Fruit fly (Drosophila melanogaster) whole organism, embryonic: ENCODE data around the gene ast.
A peak's percentile ranks its signal among the peaks of the same experiment; 100 is the strongest.

Source experiments
- CG12219 ChIP-seq: fragments of 200-800 bp; sonication (Bioruptor generic); optimal IDR thresholded peaks from 3 replicates; lab custom pipeline; 2018; ENCODE audit warnings: missing biosample characterization, mild to moderate bottlenecking, missing genetic modification characterization
- CG15479 ChIP-seq: fragments of 200-800 bp; sonication (Bioruptor generic); optimal IDR thresholded peaks from 3 replicates; lab custom pipeline; 2019; ENCODE audit warnings: missing biosample characterization, mild to moderate bottlenecking, missing genetic modification characterization, moderate library complexity
- CG16815 ChIP-seq: fragments of 200-800 bp; sonication (Bioruptor generic); optimal IDR thresholded peaks from 3 replicates; lab custom pipeline; 2017; ENCODE audit warnings: missing biosample characterization, mild to moderate bottlenecking, missing genetic modification characterization
- CG17912 ChIP-seq: fragments of 200-800 bp; sonication (Bioruptor generic); optimal IDR thresholded peaks from 2 replicates; lab custom pipeline; 2018; ENCODE audit warnings: missing biosample characterization, mild to moderate bottlenecking, missing genetic modification characterization
- CG2199 ChIP-seq: fragments of 200-800 bp; sonication (Bioruptor generic); IDR thresholded peaks from 3 replicates; pipeline ENCODE4 v1.3.6; 2022; ENCODE audit warnings: missing biosample characterization, missing genetic modification characterization
- CG32767 ChIP-seq: fragments of 200-800 bp; sonication (Bioruptor generic); IDR thresholded peaks from 2 replicates; pipeline ENCODE4 v1.3.6; 2022; ENCODE audit warnings: missing biosample characterization, missing genetic modification characterization
- CG3407 ChIP-seq: fragments of 200-800 bp; sonication (Bioruptor generic); optimal IDR thresholded peaks from 2 replicates; lab custom pipeline; 2018; ENCODE audit warnings: missing biosample characterization, mild to moderate bottlenecking, missing genetic modification characterization
- CG3847 ChIP-seq: fragments of 200-800 bp; sonication (Bioruptor generic); IDR thresholded peaks from 2 replicates; pipeline ENCODE4 v1.3.6; 2022; ENCODE audit warnings: missing biosample characterization, missing genetic modification characterization
- CG8290 ChIP-seq, 3 experiments: fragments of 200-800 bp; sonication (Bioruptor generic); optimal IDR thresholded peaks; 2 replicates each; lab custom pipeline; 2016 to 2019; ENCODE audit warnings: missing biosample characterization in 3 of 3, missing genetic modification characterization in 3 of 3, mild to moderate bottlenecking in 2 of 3, moderate library complexity in 1 of 3
- CoRest ChIP-seq: fragments of 200-800 bp; sonication (Bioruptor generic); optimal IDR thresholded peaks from 3 replicates; lab custom pipeline; 2018; ENCODE audit warnings: missing biosample characterization, mild to moderate bottlenecking, missing genetic modification characterization, moderate library complexity
- D ChIP-seq, 2 experiments: fragments of 200-800 bp in 1 of 2; fragments of >200 bp in 1 of 2; sonication (Bioruptor generic) in 1 of 2; optimal IDR thresholded peaks; 2 replicates in 1 of 2; 3 replicates in 1 of 2; lab custom pipeline; 2017; ENCODE audit warnings: mild to moderate bottlenecking in 1 of 2, missing biosample characterization in 1 of 2, missing genetic modification characterization in 1 of 2, missing genetic modification reagents in 1 of 2
- HmgZ ChIP-seq: fragments of 200-800 bp; sonication (Bioruptor generic); optimal IDR thresholded peaks from 2 replicates; lab custom pipeline; 2018; ENCODE audit warnings: missing biosample characterization, mild to moderate bottlenecking, missing genetic modification characterization
- NK7.1 ChIP-seq: fragments of 200-800 bp; sonication (Bioruptor generic); optimal IDR thresholded peaks from 3 replicates; lab custom pipeline; 2016; ENCODE audit warnings: missing biosample characterization, missing genetic modification characterization
- Xbp1 ChIP-seq: fragments of 200-800 bp; sonication (Bioruptor generic); optimal IDR thresholded peaks from 3 replicates; lab custom pipeline; 2016; ENCODE audit warnings: missing biosample characterization, mild to moderate bottlenecking, missing genetic modification characterization
- Xrp1 ChIP-seq: fragments of 200-800 bp; sonication (Bioruptor generic); IDR thresholded peaks from 2 replicates; pipeline ENCODE4 v1.3.6; 2022; ENCODE audit warnings: missing biosample characterization, missing genetic modification characterization
- ac ChIP-seq: fragments of 200-800 bp; sonication (Bioruptor generic); optimal IDR thresholded peaks from 3 replicates; lab custom pipeline; 2017; ENCODE audit warnings: missing biosample characterization, mild to moderate bottlenecking, missing genetic modification characterization
- ash1 ChIP-seq: fragments of 200-800 bp; sonication (Bioruptor generic); optimal IDR thresholded peaks from 2 replicates; lab custom pipeline; 2018; ENCODE audit warnings: missing biosample characterization, mild to moderate bottlenecking, missing genetic modification characterization
- cg ChIP-seq: fragments of 200-800 bp; sonication (Bioruptor generic); optimal IDR thresholded peaks from 3 replicates; lab custom pipeline; 2019; ENCODE audit warnings: missing biosample characterization, mild to moderate bottlenecking, missing genetic modification characterization, moderate library complexity
- dm ChIP-seq: fragments of 200-800 bp; sonication (Bioruptor generic); optimal IDR thresholded peaks from 3 replicates; lab custom pipeline; 2016; ENCODE audit warnings: missing biosample characterization, missing genetic modification characterization
- gce ChIP-seq: fragments of 200-800 bp; sonication (Bioruptor generic); IDR thresholded peaks from 3 replicates; pipeline ENCODE4 v1.3.6; 2022; ENCODE audit warnings: missing biosample characterization, missing genetic modification characterization
- grn ChIP-seq: fragments of 200-800 bp; sonication (Bioruptor generic); optimal IDR thresholded peaks from 3 replicates; lab custom pipeline; 2017; ENCODE audit warnings: missing biosample characterization, missing genetic modification characterization
- gsb-n ChIP-seq: fragments of 200-800 bp; sonication (Bioruptor generic); optimal IDR thresholded peaks from 3 replicates; lab custom pipeline; 2018; ENCODE audit warnings: missing biosample characterization, mild to moderate bottlenecking, missing genetic modification characterization
- insv ChIP-seq, 2 experiments: fragments of 200-800 bp; sonication (Bioruptor generic); optimal IDR thresholded peaks; 3 replicates each; lab custom pipeline; 2016 to 2018; ENCODE audit warnings: missing biosample characterization in 2 of 2, missing genetic modification characterization in 2 of 2
- kni ChIP-seq: fragments of 200-800 bp; sonication (Bioruptor generic); optimal IDR thresholded peaks from 3 replicates; lab custom pipeline; 2017; ENCODE audit warnings: mild to moderate bottlenecking, missing biosample characterization, missing genetic modification reagents, missing genetic modification characterization
- oc ChIP-seq: fragments of 200-800 bp; sonication (Bioruptor generic); optimal IDR thresholded peaks from 2 replicates; lab custom pipeline; 2018; ENCODE audit warnings: missing biosample characterization, mild to moderate bottlenecking, missing genetic modification characterization, moderate library complexity
- odd ChIP-seq: fragments of 200-800 bp; sonication (Bioruptor generic); optimal IDR thresholded peaks from 2 replicates; lab custom pipeline; 2017; ENCODE audit warnings: missing biosample characterization, mild to moderate bottlenecking, missing genetic modification characterization
- pan ChIP-seq, 4 experiments: fragments of >200 bp in 3 of 4; fragments of 200-800 bp in 1 of 4; sonication (Bioruptor generic) in 1 of 4; optimal IDR thresholded peaks in 3 of 4; IDR thresholded peaks in 1 of 4; 2 replicates each; pipeline versions ENCODE4 v1.3.6 to Lab custom; 2017 to 2022; ENCODE audit warnings: missing biosample characterization in 2 of 4, missing genetic modification characterization in 2 of 4, mixed read lengths in 1 of 4
- prd ChIP-seq, 3 experiments: fragments of >200 bp in 2 of 3; fragments of 200-800 bp in 1 of 3; sonication (Bioruptor generic) in 1 of 3; optimal IDR thresholded peaks in 2 of 3; IDR thresholded peaks in 1 of 3; 2 replicates in 2 of 3; 3 replicates in 1 of 3; pipeline versions ENCODE4 v1.3.6 to Lab custom; 2017 to 2022; ENCODE audit warnings: missing biosample characterization in 1 of 3, missing genetic modification characterization in 1 of 3
- pros ChIP-seq: fragments of 200-800 bp; sonication (Bioruptor generic); optimal IDR thresholded peaks from 3 replicates; lab custom pipeline; 2019; ENCODE audit warnings: missing biosample characterization, mild to moderate bottlenecking, missing genetic modification characterization, moderate library complexity
- row ChIP-seq: fragments of 200-800 bp; sonication (Bioruptor generic); IDR thresholded peaks from 3 replicates; pipeline ENCODE4 v1.3.6; 2022; ENCODE audit warnings: missing biosample characterization, missing genetic modification characterization
- sens ChIP-seq: fragments of 200-800 bp; sonication (Bioruptor generic); peaks from one replicate; lab custom pipeline; 2016; ENCODE audit warnings: missing biosample characterization, missing genetic modification characterization
- sisA ChIP-seq: fragments of 200-800 bp; sonication (Bioruptor generic); IDR thresholded peaks from 2 replicates; pipeline ENCODE4 v1.3.6; 2022; ENCODE audit warnings: missing biosample characterization, missing genetic modification characterization
- stc ChIP-seq: fragments of 200-800 bp; sonication (Bioruptor generic); IDR thresholded peaks from 2 replicates; pipeline ENCODE4 v1.3.6; 2022; ENCODE audit warnings: missing biosample characterization, missing genetic modification characterization
- tll ChIP-seq, 2 experiments: fragments of 200-800 bp in 1 of 2; fragments of >200 bp in 1 of 2; sonication (Bioruptor generic) in 1 of 2; optimal IDR thresholded peaks; 2 replicates each; lab custom pipeline; 2017 to 2019; ENCODE audit warnings: missing biosample characterization in 2 of 2, missing genetic modification characterization in 2 of 2, mild to moderate bottlenecking in 1 of 2, moderate library complexity in 1 of 2
- twi ChIP-seq: fragments of 200-800 bp; optimal IDR thresholded peaks from 2 replicates; lab custom pipeline; 2019; ENCODE audit warnings: missing biosample characterization, mild to moderate bottlenecking, missing genetic modification characterization, moderate library complexity
- zen ChIP-seq: fragments of 200-800 bp; sonication (Bioruptor generic); optimal IDR thresholded peaks from 3 replicates; lab custom pipeline; 2018; ENCODE audit warnings: missing biosample characterization, mild to moderate bottlenecking, missing genetic modification characterization, moderate library complexity

The ast gene

DNA sequence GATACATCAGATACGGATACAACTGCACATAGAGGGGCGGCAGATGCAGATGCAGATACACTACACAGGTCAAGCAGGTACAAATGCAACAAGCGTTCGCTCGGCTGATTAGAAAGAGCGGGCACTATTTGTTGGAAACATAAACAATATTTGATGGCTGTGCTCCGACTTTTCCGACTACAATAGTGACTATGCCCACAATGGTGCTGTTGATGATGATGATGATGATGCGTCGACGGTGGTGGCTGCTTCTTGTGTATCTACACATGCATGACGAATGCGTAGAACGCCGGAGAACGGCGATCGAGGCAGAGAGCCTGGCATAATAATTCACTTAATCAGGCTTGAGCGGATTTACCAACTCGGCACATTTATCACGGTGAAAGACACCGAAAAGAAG, 9.7 kb upstream of the ast start:
- TF ChIP-seq cg (GFP tag; lab: Kevin White, UChicago) (peak; percentile 2), NK7.1 (GFP tag; lab: Kevin White, UChicago) (no peak), oc (tag; lab: Kevin White, UChicago) (peak; percentile 4), row (no peak), tll (GFP tag; optimal IDR thresholded peaks at IDR 0.05; lab: Kevin White, UChicago) (peak in 1 of 2 experiments; percentile 75), prd (optimal IDR thresholded peaks at IDR 0.05; lab: Kevin White, UChicago) (no peak), prd (GFP tag; IDR thresholded peaks at IDR 0.05; lab: Robert Waterston, UW) (peak; percentile 13; the same call in 1 of the 3 replicates), ac (GFP tag; lab: Kevin White, UChicago) (peak; percentile 4), zen (peak; percentile 65), grn (peak; percentile 29), CG32767 (GFP tag; lab: Robert Waterston, UW) (0 out of 2 replicates have a peak, but pooled peaks have one; percentile 28), CG15479 (peak; percentile 85), CoRest (tag; lab: Kevin White, UChicago) (no peak), Xrp1 (GFP tag; lab: Robert Waterston, UW) (0 out of 2 replicates have a peak, but pooled peaks have one; percentile 3), insv (GFP tag; optimal IDR thresholded peaks at IDR 0.05; lab: Kevin White, UChicago) (peak in 1 of 2 experiments; percentile 34), odd (GFP tag; lab: Kevin White, UChicago) (peak; percentile 16), gce (GFP tag; lab: Robert Waterston, UW) (no peak), D (optimal IDR thresholded peaks at IDR 0.05; lab: Kevin White, UChicago) (peak; percentile 82), D (GFP tag; optimal IDR thresholded peaks at IDR 0.05; lab: Kevin White, UChicago) (no peak), CG17912 (GFP tag; lab: Kevin White, UChicago) (no peak), CG16815 (GFP tag; lab: Kevin White, UChicago) (no peak), gsb-n (tag; lab: Kevin White, UChicago) (peak; percentile 58), kni (GFP tag; lab: Kevin White, UChicago) (peak; percentile 22), CG2199 (peak; percentile 75; the same call in 2 of the 3 replicates), dm (GFP tag; lab: Kevin White, UChicago) (no peak)

DNA sequence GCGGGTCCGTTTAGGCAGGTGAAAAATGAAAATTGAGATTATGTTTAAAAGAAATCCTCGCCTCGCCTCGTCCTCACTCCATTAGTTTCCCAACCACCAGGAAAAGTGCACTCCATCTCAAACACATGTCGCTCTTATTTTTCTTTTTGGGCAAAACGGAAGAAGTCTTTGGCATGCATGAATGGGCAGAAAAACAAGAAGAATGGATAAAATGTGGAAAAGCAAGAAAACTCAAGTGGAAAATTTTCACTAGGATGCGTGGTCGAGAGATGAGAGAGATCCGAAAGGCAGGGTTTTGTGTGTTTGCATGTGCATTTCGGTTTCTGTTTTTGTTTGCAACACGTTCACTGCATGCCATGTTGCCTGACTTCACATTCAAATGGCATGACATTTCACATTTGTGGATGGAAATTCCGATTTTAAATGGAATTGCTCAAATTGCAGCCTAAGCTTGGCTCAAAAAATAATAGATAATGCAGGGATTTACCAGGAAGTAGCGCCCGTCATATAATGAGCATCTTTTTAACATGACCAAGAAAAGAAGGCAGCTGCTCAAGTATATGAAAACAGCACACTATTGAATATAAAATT, 9.1 kb upstream of the ast start:
- TF ChIP-seq CG16815 (GFP tag; lab: Kevin White, UChicago): no peak
- TF ChIP-seq HmgZ (tag; lab: Kevin White, UChicago): no peak
- TF ChIP-seq CG2199: no peak
- no peak for TF ChIP-seq ash1
- peak; percentile 48 for TF ChIP-seq sens (GFP tag; lab: Kevin White, UChicago)
- TF ChIP-seq pros (GFP tag; lab: Kevin White, UChicago): peak; percentile 48
- TF ChIP-seq zen: peak; percentile 20
- TF ChIP-seq CG15479: peak; percentile 86
- TF ChIP-seq CG8290 (GFP tag; optimal IDR thresholded peaks at IDR 0.05; lab: Kevin White, UChicago): no peak
- TF ChIP-seq CG8290 (tag; optimal IDR thresholded peaks at IDR 0.05; lab: Kevin White, UChicago): no peak
- TF ChIP-seq CG12219 (GFP tag; lab: Kevin White, UChicago): no peak
- no peak for TF ChIP-seq pan (optimal IDR thresholded peaks at IDR 0.05; lab: Kevin White, UChicago)
- TF ChIP-seq pan (GFP tag; optimal IDR thresholded peaks at IDR 0.05 in 1 of 2, IDR thresholded peaks at IDR 0.05 in 1 of 2): no peak
- no peak for TF ChIP-seq sisA (GFP tag; lab: Robert Waterston, UW)
- no peak for TF ChIP-seq CG3847 (GFP tag; lab: Robert Waterston, UW)
- peak; percentile 92 for TF ChIP-seq twi
- no peak for TF ChIP-seq stc (GFP tag; lab: Robert Waterston, UW)
- peak; percentile 91 for TF ChIP-seq CG3407
- no peak for TF ChIP-seq Xbp1 (GFP tag; lab: Kevin White, UChicago)
